Fruit fly (Drosophila melanogaster) whole organism, embryonic: Measurements from ENCODE around the gene gNacalpha.
A peak's percentile ranks its signal among the peaks of the same experiment; 100 is the strongest.

Source experiments
- Abd-B ChIP-seq: fragments of 200-800 bp; sonication (Bioruptor generic); optimal IDR thresholded peaks from 2 replicates; lab custom pipeline; 2018; ENCODE audit warnings: missing biosample characterization, mild to moderate bottlenecking, missing genetic modification characterization, moderate library complexity
- Awh ChIP-seq: fragments of 200-800 bp; sonication (Bioruptor generic); IDR thresholded peaks from 2 replicates; pipeline ENCODE4, ENCODE4 v1.3.6; 2022; ENCODE audit warnings: missing biosample characterization, missing genetic modification characterization
- Bdp1 ChIP-seq: fragments of 200-800 bp; sonication (Bioruptor generic); optimal IDR thresholded peaks from 3 replicates; lab custom pipeline; 2016; ENCODE audit warnings: missing biosample characterization, missing genetic modification characterization
- Blimp-1 ChIP-seq: fragments of 200-800 bp; sonication (Bioruptor generic); optimal IDR thresholded peaks from 3 replicates; lab custom pipeline; 2018; ENCODE audit warnings: missing biosample characterization, missing genetic modification characterization, mild to moderate bottlenecking, moderate library complexity, missing genetic modification reagents
- CG10543 ChIP-seq: fragments of 200-800 bp; sonication (Bioruptor generic); optimal IDR thresholded peaks from 3 replicates; lab custom pipeline; 2017; ENCODE audit warnings: missing biosample characterization, mild to moderate bottlenecking, missing genetic modification characterization, moderate library complexity
- CG10979 ChIP-seq: fragments of 200-800 bp; sonication (Bioruptor generic); optimal IDR thresholded peaks from 2 replicates; lab custom pipeline; 2018; ENCODE audit warnings: missing biosample characterization, mild to moderate bottlenecking, missing genetic modification characterization, moderate library complexity
- CG12942 ChIP-seq: fragments of 200-800 bp; sonication (Bioruptor generic); optimal IDR thresholded peaks from 3 replicates; lab custom pipeline; 2016; ENCODE audit warnings: missing biosample characterization, missing genetic modification characterization
- CG13123 ChIP-seq: fragments of 200-800 bp; sonication (Bioruptor generic); optimal IDR thresholded peaks from 2 replicates; lab custom pipeline; 2016; ENCODE audit warnings: missing biosample characterization, missing genetic modification characterization
- CG17612 ChIP-seq: fragments of 200-800 bp; sonication (Bioruptor generic); IDR thresholded peaks from 2 replicates; pipeline ENCODE4 v1.3.6; 2022; ENCODE audit warnings: missing biosample characterization, missing genetic modification characterization
- CG2199 ChIP-seq: fragments of 200-800 bp; sonication (Bioruptor generic); IDR thresholded peaks from 3 replicates; pipeline ENCODE4 v1.3.6; 2022; ENCODE audit warnings: missing biosample characterization, missing genetic modification characterization
- CG30020 ChIP-seq: fragments of 200-800 bp; optimal IDR thresholded peaks from 2 replicates; lab custom pipeline; 2019; ENCODE audit warnings: missing biosample characterization, mild to moderate bottlenecking, missing genetic modification characterization, moderate library complexity
- CG30403 ChIP-seq: fragments of 200-800 bp; sonication (Bioruptor generic); optimal IDR thresholded peaks from 3 replicates; lab custom pipeline; 2016; ENCODE audit warnings: missing biosample characterization, missing genetic modification characterization
- CG31365 ChIP-seq: fragments of 200-800 bp; sonication (Bioruptor generic); optimal IDR thresholded peaks from 2 replicates; lab custom pipeline; 2018; ENCODE audit warnings: missing biosample characterization, mild to moderate bottlenecking, missing genetic modification characterization
- CG31388 ChIP-seq: fragments of 200-800 bp; sonication (Bioruptor generic); optimal IDR thresholded peaks from 2 replicates; lab custom pipeline; 2016; ENCODE audit warnings: missing biosample characterization, missing genetic modification characterization
- CG34376 ChIP-seq: fragments of 200-800 bp; sonication (Bioruptor generic); optimal IDR thresholded peaks from 2 replicates; lab custom pipeline; 2018; ENCODE audit warnings: missing biosample characterization, mild to moderate bottlenecking, missing genetic modification characterization
- CG3838 ChIP-seq: fragments of 200-800 bp; sonication (Bioruptor generic); optimal IDR thresholded peaks from 3 replicates; lab custom pipeline; 2016; ENCODE audit warnings: missing biosample characterization, missing genetic modification characterization
- CG4820 ChIP-seq: fragments of 200-800 bp; sonication (Bioruptor generic); optimal IDR thresholded peaks from 3 replicates; lab custom pipeline; 2016; ENCODE audit warnings: missing biosample characterization, missing genetic modification characterization
- CG5953 ChIP-seq: fragments of 200-800 bp; sonication (Bioruptor generic); IDR thresholded peaks from 2 replicates; pipeline ENCODE4 v1.3.6; 2022; ENCODE audit warnings: missing biosample characterization, missing genetic modification characterization
- CG6654 ChIP-seq: fragments of 200-800 bp; sonication (Bioruptor generic); optimal IDR thresholded peaks from 2 replicates; lab custom pipeline; 2017; ENCODE audit warnings: missing biosample characterization, mild to moderate bottlenecking, missing genetic modification characterization
- CG7786 ChIP-seq: fragments of 200-800 bp; sonication (Bioruptor generic); optimal IDR thresholded peaks from 2 replicates; lab custom pipeline; 2016; ENCODE audit warnings: missing biosample characterization, missing genetic modification characterization
- CG7839 ChIP-seq: fragments of 200-800 bp; sonication (Bioruptor generic); optimal IDR thresholded peaks from 3 replicates; lab custom pipeline; 2018; ENCODE audit warnings: missing biosample characterization, mild to moderate bottlenecking, missing genetic modification characterization, moderate library complexity
- Ets65A ChIP-seq: fragments of 200-800 bp; sonication (Bioruptor generic); peaks from one replicate; lab custom pipeline; 2016; ENCODE audit warnings: missing biosample characterization, missing genetic modification characterization
- Hand ChIP-seq: fragments of 200-800 bp; sonication (Bioruptor generic); optimal IDR thresholded peaks from 2 replicates; lab custom pipeline; 2017; ENCODE audit warnings: mild to moderate bottlenecking, missing biosample characterization, missing genetic modification reagents, missing genetic modification characterization
- Lpt ChIP-seq: fragments of >200 bp; optimal IDR thresholded peaks from 2 replicates; lab custom pipeline; 2018; ENCODE audit warnings: missing biosample characterization, missing genetic modification characterization
- NK7.1 ChIP-seq: fragments of 200-800 bp; sonication (Bioruptor generic); optimal IDR thresholded peaks from 3 replicates; lab custom pipeline; 2016; ENCODE audit warnings: missing biosample characterization, missing genetic modification characterization
- Nf-YC ChIP-seq: fragments of 200-800 bp; optimal IDR thresholded peaks from 3 replicates; lab custom pipeline; 2019; ENCODE audit warnings: missing biosample characterization, mild to moderate bottlenecking, missing genetic modification characterization, moderate library complexity
- Opbp ChIP-seq: fragments of 200-800 bp; sonication (Bioruptor generic); IDR thresholded peaks from 3 replicates; pipeline ENCODE4 v1.3.6; 2022; ENCODE audit warnings: missing biosample characterization, missing genetic modification characterization; ENCODE audit not compliant: partially characterized antibody
- Ptx1 ChIP-seq: fragments of 200-800 bp; sonication (Bioruptor generic); IDR thresholded peaks from 2 replicates; pipeline ENCODE4 v1.3.6; 2022; ENCODE audit warnings: missing biosample characterization, missing genetic modification characterization
- bab2 ChIP-seq: fragments of 200-800 bp; sonication (Bioruptor generic); optimal IDR thresholded peaks from 2 replicates; lab custom pipeline; 2016; ENCODE audit warnings: missing biosample characterization, missing genetic modification characterization
- br ChIP-seq: fragments of >200 bp; optimal IDR thresholded peaks from 2 replicates; lab custom pipeline; 2017
- crol ChIP-seq: fragments of 200-800 bp; sonication (Bioruptor generic); IDR thresholded peaks from 2 replicates; pipeline ENCODE4 v1.3.6; 2022; ENCODE audit warnings: missing biosample characterization, missing genetic modification characterization
- da ChIP-seq: fragments of 200-800 bp; sonication (Bioruptor generic); optimal IDR thresholded peaks from 2 replicates; lab custom pipeline; 2016; ENCODE audit warnings: missing biosample characterization, missing genetic modification characterization
- dmrt99B ChIP-seq: fragments of 200-800 bp; sonication (Bioruptor generic); optimal IDR thresholded peaks from 2 replicates; lab custom pipeline; 2018; ENCODE audit warnings: missing biosample characterization, mild to moderate bottlenecking, missing genetic modification characterization, moderate library complexity
- dpn ChIP-seq, 2 experiments: fragments of 200-800 bp; sonication (Bioruptor generic); optimal IDR thresholded peaks; 3 replicates each; lab custom pipeline; 2016; ENCODE audit warnings: missing biosample characterization in 2 of 2, missing genetic modification characterization in 2 of 2
- dysf ChIP-seq: fragments of 200-800 bp; sonication (Bioruptor generic); IDR thresholded peaks from 3 replicates; pipeline ENCODE4 v1.3.6; 2022; ENCODE audit warnings: missing biosample characterization, missing genetic modification characterization
- fd102C ChIP-seq: fragments of 200-800 bp; sonication (Bioruptor generic); optimal IDR thresholded peaks from 2 replicates; lab custom pipeline; 2018; ENCODE audit warnings: missing biosample characterization, mild to moderate bottlenecking, missing genetic modification characterization, moderate library complexity
- gem ChIP-seq: fragments of 200-800 bp; sonication (Bioruptor generic); optimal IDR thresholded peaks from 2 replicates; lab custom pipeline; 2019; ENCODE audit warnings: missing biosample characterization, mild to moderate bottlenecking, missing genetic modification characterization, moderate library complexity
- h ChIP-seq: fragments of >200 bp; optimal IDR thresholded peaks from 2 replicates; lab custom pipeline; 2017
- otp ChIP-seq: fragments of 200-800 bp; sonication (Bioruptor generic); IDR thresholded peaks from 3 replicates; pipeline ENCODE4, ENCODE4 v1.3.6; 2022; ENCODE audit warnings: missing biosample characterization, missing genetic modification characterization
- pb ChIP-seq: fragments of 200-800 bp; sonication (Bioruptor generic); optimal IDR thresholded peaks from 3 replicates; lab custom pipeline; 2016; ENCODE audit warnings: missing biosample characterization, missing genetic modification characterization
- prd ChIP-seq, 3 experiments: fragments of >200 bp in 2 of 3; fragments of 200-800 bp in 1 of 3; sonication (Bioruptor generic) in 1 of 3; optimal IDR thresholded peaks in 2 of 3; IDR thresholded peaks in 1 of 3; 2 replicates in 2 of 3; 3 replicates in 1 of 3; pipeline versions ENCODE4 v1.3.6 to Lab custom; 2017 to 2022; ENCODE audit warnings: missing biosample characterization in 1 of 3, missing genetic modification characterization in 1 of 3
- pum ChIP-seq: fragments of 200-800 bp; sonication (Bioruptor generic); optimal IDR thresholded peaks from 2 replicates; lab custom pipeline; 2016; ENCODE audit warnings: missing biosample characterization, missing genetic modification characterization
- row ChIP-seq: fragments of 200-800 bp; sonication (Bioruptor generic); IDR thresholded peaks from 3 replicates; pipeline ENCODE4 v1.3.6; 2022; ENCODE audit warnings: missing biosample characterization, missing genetic modification characterization
- sc ChIP-seq, 3 experiments: fragments of >200 bp in 2 of 3; fragments of 200-800 bp in 1 of 3; sonication (Bioruptor generic) in 1 of 3; optimal IDR thresholded peaks; 2 replicates in 2 of 3; 3 replicates in 1 of 3; lab custom pipeline; 2017; ENCODE audit warnings: mild to moderate bottlenecking in 1 of 3, missing biosample characterization in 1 of 3, missing genetic modification characterization in 1 of 3, missing genetic modification reagents in 1 of 3
- scrt ChIP-seq: fragments of 200-800 bp; sonication (Bioruptor generic); optimal IDR thresholded peaks from 2 replicates; lab custom pipeline; 2018; ENCODE audit warnings: missing biosample characterization, mild to moderate bottlenecking, missing genetic modification characterization, moderate library complexity
- sens ChIP-seq: fragments of 200-800 bp; sonication (Bioruptor generic); peaks from one replicate; lab custom pipeline; 2016; ENCODE audit warnings: missing biosample characterization, missing genetic modification characterization
- slbo ChIP-seq: fragments of 200-800 bp; sonication (Bioruptor generic); IDR thresholded peaks from 2 replicates; pipeline ENCODE4 v1.3.6; 2022; ENCODE audit warnings: missing biosample characterization, missing genetic modification characterization
- stwl ChIP-seq: fragments of 200-800 bp; sonication (Bioruptor generic); optimal IDR thresholded peaks from 3 replicates; lab custom pipeline; 2018; ENCODE audit warnings: missing biosample characterization, mild to moderate bottlenecking, missing genetic modification characterization, moderate library complexity
- trh ChIP-seq: fragments of 200-800 bp; sonication (Bioruptor generic); optimal IDR thresholded peaks from 2 replicates; lab custom pipeline; 2016; ENCODE audit warnings: missing biosample characterization, missing genetic modification characterization
- zen2 ChIP-seq: fragments of 200-800 bp; sonication (Bioruptor generic); IDR thresholded peaks from 3 replicates; pipeline ENCODE4 v1.3.6; 2022; ENCODE audit warnings: missing biosample characterization, missing genetic modification characterization; ENCODE audit not compliant: partially characterized antibody

Gene gNacalpha

dm6 chr2L:1074180-1074864 lies 37.3 kb downstream of the gNacalpha start (continued):
- no peak for TF ChIP-seq sc (optimal IDR thresholded peaks at IDR 0.05; lab: Kevin White, UChicago)
- TF ChIP-seq sc (GFP tag; optimal IDR thresholded peaks at IDR 0.05; lab: Kevin White, UChicago): peak; percentile 76
- peak; percentile 80 for TF ChIP-seq Awh
- TF ChIP-seq CG3838 (GFP tag; lab: Kevin White, UChicago): peak; percentile 27
- peak; percentile 90 for TF ChIP-seq dmrt99B (tag; lab: Kevin White, UChicago)
- TF ChIP-seq CG10543 (GFP tag; lab: Kevin White, UChicago): peak; percentile 36
- peak; percentile 29 for TF ChIP-seq CG30020 (tag; lab: Kevin White, UChicago)
- TF ChIP-seq da (GFP tag; lab: Kevin White, UChicago): no peak
- no peak for TF ChIP-seq fd102C (GFP tag; lab: Kevin White, UChicago)
- peak; percentile 44 for TF ChIP-seq CG12942 (GFP tag; lab: Kevin White, UChicago)
- TF ChIP-seq bab2 (GFP tag; lab: Kevin White, UChicago): peak; percentile 78
- peak; percentile 25 for TF ChIP-seq Nf-YC (tag; lab: Kevin White, UChicago)
- TF ChIP-seq sens (GFP tag; lab: Kevin White, UChicago): peak; percentile 98
- peak; percentile 19 for TF ChIP-seq Hand (GFP tag; lab: Kevin White, UChicago)
- peak; percentile 82 for TF ChIP-seq CG30403
- TF ChIP-seq CG34376 (GFP tag; lab: Kevin White, UChicago): no peak
- TF ChIP-seq gem: peak; percentile 93
- peak; percentile 19 for TF ChIP-seq CG13123 (GFP tag; lab: Kevin White, UChicago)
- peak; percentile 87 for TF ChIP-seq Blimp-1 (GFP tag; lab: Kevin White, UChicago)
- no peak for TF ChIP-seq zen2
- TF ChIP-seq Lpt (GFP tag; lab: Kevin White, UChicago): no peak
- peak; percentile 61 for TF ChIP-seq CG6654 (GFP tag; lab: Kevin White, UChicago)
- peak; percentile 59 for TF ChIP-seq pum
- TF ChIP-seq row: peak; percentile 79
- no peak for TF ChIP-seq br
- TF ChIP-seq CG7839: peak; percentile 89
- TF ChIP-seq Opbp (GFP tag; lab: Robert Waterston, UW): no peak
- peak; percentile 27 for TF ChIP-seq Bdp1 (GFP tag; lab: Kevin White, UChicago)
- peak; percentile 35 for TF ChIP-seq pb
- peak; percentile 89 for TF ChIP-seq Ets65A
- peak; percentile 50 for TF ChIP-seq CG7786 (GFP tag; lab: Kevin White, UChicago)
- no peak for TF ChIP-seq CG31388 (GFP tag; lab: Kevin White, UChicago)
- no peak for TF ChIP-seq crol (GFP tag; lab: Robert Waterston, UW)
- TF ChIP-seq Abd-B (GFP tag; lab: Kevin White, UChicago): peak; percentile 76
- peak; percentile 73 for TF ChIP-seq Ptx1 (GFP tag; lab: Robert Waterston, UW)
- TF ChIP-seq CG17612 (GFP tag; lab: Robert Waterston, UW): no peak
- peak; percentile 59 for TF ChIP-seq scrt (GFP tag; lab: Kevin White, UChicago)
- peak; percentile 75 for TF ChIP-seq CG4820 (GFP tag; lab: Kevin White, UChicago)
- 0 out of 3 replicates have a peak, but pooled peaks have one; percentile 6 for TF ChIP-seq CG2199
- peak; percentile 62 for TF ChIP-seq trh (GFP tag; lab: Kevin White, UChicago)
- no peak for TF ChIP-seq prd (optimal IDR thresholded peaks at IDR 0.05; lab: Kevin White, UChicago)
- peak; percentile 85 for TF ChIP-seq prd (GFP tag; IDR thresholded peaks at IDR 0.05; lab: Robert Waterston, UW)
- TF ChIP-seq dpn (GFP tag; optimal IDR thresholded peaks at IDR 0.05; lab: Kevin White, UChicago): peak; percentile 69 to 78
- peak; percentile 82 for TF ChIP-seq dysf (GFP tag; lab: Robert Waterston, UW)
- no peak for TF ChIP-seq CG5953
- TF ChIP-seq CG31365: peak; percentile 69
- TF ChIP-seq slbo (GFP tag; lab: Robert Waterston, UW): peak; percentile 66
- TF ChIP-seq stwl (tag; lab: Kevin White, UChicago): peak; percentile 14
- peak; percentile 68 for TF ChIP-seq NK7.1 (GFP tag; lab: Kevin White, UChicago)
- TF ChIP-seq h (lab: Kevin White, UChicago): no peak
- 0 out of 3 replicates have a peak, but pooled peaks have one; percentile 60 for TF ChIP-seq otp
- peak; percentile 93 for TF ChIP-seq CG10979
